Worm (Caenorhabditis elegans): ENCODE measurements around the gene grl-29.
"Not testable (repeated sequence)": the region's sequence is repeated elsewhere in the genome, so short reads cannot be mapped to it uniquely, and the experiment has no call there.

Gene grl-29

DNA sequence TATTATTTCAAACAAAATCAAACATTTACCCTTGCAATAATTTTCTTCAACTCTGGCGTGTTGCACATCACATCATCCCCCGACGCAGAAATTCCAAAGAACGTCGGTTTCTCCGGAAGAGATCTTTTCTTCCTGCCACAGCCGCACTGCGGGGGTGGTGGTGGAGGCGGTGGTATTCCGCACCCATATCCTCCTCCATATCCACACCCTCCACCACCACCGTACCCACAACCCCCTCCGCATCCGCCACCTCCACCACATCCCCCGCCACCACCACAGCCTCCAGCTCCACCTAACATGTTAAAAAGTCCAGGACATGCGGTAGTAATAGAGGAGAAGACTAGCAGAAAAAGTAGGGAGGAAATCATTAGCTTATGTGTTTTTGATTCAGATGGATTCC, at the start of gene grl-29:
TSS of gene grl-29 (minus strand) at position 368 of the 400 bp plus-strand sequence.
- TF ChIP-seq pha-4 (tag; optimal IDR thresholded peaks at IDR 0.05) (no peak), nhr-12 (tag; optimal IDR thresholded peaks at IDR 0.05) (no peak), unc-39 (tag; optimal IDR thresholded peaks at IDR 0.05) (no peak), nhr-76 (tag; optimal IDR thresholded peaks at IDR 0.05) (no peak), sptf-1 (tag; optimal IDR thresholded peaks at IDR 0.05) (no peak), ces-1 (GFP tag; optimal IDR thresholded peaks at IDR 0.05) (no peak), ztf-11 (tag; optimal IDR thresholded peaks at IDR 0.05) (no peak), lin-13 (tag; optimal IDR thresholded peaks at IDR 0.05) (no peak), M03D4.4 (tag; optimal IDR thresholded peaks at IDR 0.05) (no peak), ceh-39 (tag; optimal IDR thresholded peaks at IDR 0.05) (no peak), cnd-1 (tag; optimal IDR thresholded peaks at IDR 0.05) (no peak), unc-120 (tag; optimal IDR thresholded peaks at IDR 0.05; ENCODE audit: poor library complexity, severe bottlenecking) (no peak), tbx-8 (GFP tag; optimal IDR thresholded peaks at IDR 0.05) (no peak), snpc-4 (tag; optimal IDR thresholded peaks at IDR 0.05) (no peak), elt-1 (tag; optimal IDR thresholded peaks at IDR 0.05; ENCODE audit: borderline replicate concordance, insufficient read depth) (no peak), mep-1 (tag; optimal IDR thresholded peaks at IDR 0.05) (no peak), flh-1 (GFP tag; optimal IDR thresholded peaks at IDR 0.05) (no peak), elt-3 (tag; optimal IDR thresholded peaks at IDR 0.05) (no peak), nhr-2 (tag; optimal IDR thresholded peaks at IDR 0.05) (no peak)

ce11 chrV:3600570-3600969, 45.5 kb upstream of the grl-29 start, which contains the start of gene T22F3.7:
Gene T22F3.7, minus strand, starts transcription at chrV:3600670.
- TF ChIP-seq lin-13 (tag; optimal IDR thresholded peaks at IDR 0.05) (no peak), pha-4 (tag; optimal IDR thresholded peaks at IDR 0.05) (no peak), bed-3 (GFP tag; optimal IDR thresholded peaks at IDR 0.05) (no peak), mab-5 (tag; optimal IDR thresholded peaks at IDR 0.05) (no peak), ceh-39 (tag; optimal IDR thresholded peaks at IDR 0.05) (no peak), elt-3 (tag; optimal IDR thresholded peaks at IDR 0.05) (no peak), ztf-11 (tag; optimal IDR thresholded peaks at IDR 0.05) (no peak), ceh-43 (GFP tag; optimal IDR thresholded peaks at IDR 0.05) (no peak), unc-62 (GFP tag; optimal IDR thresholded peaks at IDR 0.05) (no peak), lsy-2 (tag; optimal IDR thresholded peaks at IDR 0.05) (no peak), elt-1 (tag; optimal IDR thresholded peaks at IDR 0.05; ENCODE audit: borderline replicate concordance, insufficient read depth) (no peak), cnd-1 (tag; optimal IDR thresholded peaks at IDR 0.05) (no peak), nhr-12 (tag; optimal IDR thresholded peaks at IDR 0.05) (no peak), ces-1 (GFP tag; optimal IDR thresholded peaks at IDR 0.05) (no peak)

ce11 chrV:3597052-3597451, 42.0 kb upstream of the grl-29 start, which contains the start of gene srh-212:
Gene srh-212, minus strand, starts transcription at chrV:3597152.
- TF ChIP-seq nhr-2 (tag; optimal IDR thresholded peaks at IDR 0.05); ceh-83 (GFP tag; optimal IDR thresholded peaks at IDR 0.05); pha-4 (tag; optimal IDR thresholded peaks at IDR 0.05): not testable (repeated sequence)

- TF ChIP-seq drap-1 (GFP tag; optimal IDR thresholded peaks at IDR 0.05): no peak
- no peak for TF ChIP-seq lin-13 (tag; optimal IDR thresholded peaks at IDR 0.05)
- TF ChIP-seq elt-1 (tag; optimal IDR thresholded peaks at IDR 0.05; ENCODE audit: borderline replicate concordance, insufficient read depth): no peak
- no peak for TF ChIP-seq nhr-237 (tag; optimal IDR thresholded peaks at IDR 0.05)
- no peak for TF ChIP-seq unc-62 (GFP tag; optimal IDR thresholded peaks at IDR 0.05)
- TF ChIP-seq cnd-1 (tag; optimal IDR thresholded peaks at IDR 0.05): no peak
- TF ChIP-seq unc-39 (tag; optimal IDR thresholded peaks at IDR 0.05): no peak
- TF ChIP-seq nhr-2 (tag; optimal IDR thresholded peaks at IDR 0.05): no peak
- TF ChIP-seq pha-4 (tag; optimal IDR thresholded peaks at IDR 0.05): no peak
- no peak for TF ChIP-seq tbx-8 (GFP tag; optimal IDR thresholded peaks at IDR 0.05)
- TF ChIP-seq ces-1 (GFP tag; optimal IDR thresholded peaks at IDR 0.05): no peak
- TF ChIP-seq ztf-11 (tag; optimal IDR thresholded peaks at IDR 0.05): no peak
- no peak for TF ChIP-seq mls-2 (tag; optimal IDR thresholded peaks at IDR 0.05)
Observed at ce11 chrV:3594936-3595335, 39.9 kb upstream of the grl-29 start, which contains the start of gene srh-213. Gene srh-213, minus strand, starts transcription at chrV:3595036.

- TF ChIP-seq snpc-4 (tag; optimal IDR thresholded peaks at IDR 0.05) (no peak), mep-1 (tag; optimal IDR thresholded peaks at IDR 0.05) (no peak), lin-32 (GFP tag; optimal IDR thresholded peaks at IDR 0.05) (no peak), drap-1 (GFP tag; optimal IDR thresholded peaks at IDR 0.05) (no peak), lin-13 (tag; optimal IDR thresholded peaks at IDR 0.05) (no peak), nhr-2 (tag; optimal IDR thresholded peaks at IDR 0.05) (no peak), nhr-76 (tag; optimal IDR thresholded peaks at IDR 0.05) (no peak), ceh-39 (tag; optimal IDR thresholded peaks at IDR 0.05) (no peak), ceh-43 (GFP tag; optimal IDR thresholded peaks at IDR 0.05) (no peak), mls-2 (tag; optimal IDR thresholded peaks at IDR 0.05) (no peak), sptf-1 (tag; optimal IDR thresholded peaks at IDR 0.05) (no peak)
Observed at ce11 chrV:3592099-3592498, 37.1 kb upstream of the grl-29 start, which contains the start of gene T22F3.12. Gene T22F3.12, minus strand, starts transcription at chrV:3592199.

Measured in whole organism, mixed stage, embryonic.